Worm (Caenorhabditis elegans) whole organism, mixed stage, embryonic: ENCODE data around the gene nlp-28.

ENCODE experiments used
- blmp-1 ChIP-seq: fragments of 150-350 bp; optimal IDR thresholded peaks from 2 replicates; lab custom pipeline; 2014; ENCODE audit warnings: missing biosample characterization, missing genetic modification characterization
- ceh-83 ChIP-seq: fragments of 200-800 bp; sonication (Bioruptor generic); optimal IDR thresholded peaks from 2 replicates; lab custom pipeline; 2018; ENCODE audit warnings: mild to moderate bottlenecking, missing genetic modification characterization, missing compliant biosample characterization
- ces-1 ChIP-seq: fragments of 150-350 bp; optimal IDR thresholded peaks from 2 replicates; lab custom pipeline; 2014; ENCODE audit warnings: missing biosample characterization, missing genetic modification reagents, missing genetic modification characterization
- lin-13 ChIP-seq: fragments of 150-350 bp; optimal IDR thresholded peaks from 2 replicates; lab custom pipeline; 2014; ENCODE audit warnings: missing biosample characterization, missing genetic modification characterization
- lin-32 ChIP-seq: fragments of 200-800 bp; sonication (Bioruptor generic); optimal IDR thresholded peaks from 2 replicates; lab custom pipeline; 2018; ENCODE audit warnings: mild to moderate bottlenecking, missing genetic modification characterization, missing compliant biosample characterization
- nhr-237 ChIP-seq: fragments of 150-350 bp; optimal IDR thresholded peaks from 2 replicates; lab custom pipeline; 2014; ENCODE audit warnings: missing biosample characterization, missing genetic modification characterization
- nhr-28 ChIP-seq: fragments of 150-350 bp; optimal IDR thresholded peaks from 2 replicates; lab custom pipeline; 2014; ENCODE audit warnings: missing biosample characterization, missing genetic modification characterization
- pha-4 ChIP-seq: fragments of 150-350 bp; optimal IDR thresholded peaks from 2 replicates; lab custom pipeline; 2018; ENCODE audit warnings: missing biosample characterization, missing genetic modification reagents, missing genetic modification characterization
- sem-2 ChIP-seq: fragments of 200-800 bp; sonication (Bioruptor generic); optimal IDR thresholded peaks from 2 replicates; lab custom pipeline; 2018; ENCODE audit warnings: mild to moderate bottlenecking, missing genetic modification characterization, missing compliant biosample characterization
- snpc-4 ChIP-seq: fragments of 150-350 bp; optimal IDR thresholded peaks from 2 replicates; lab custom pipeline; 2014; ENCODE audit warnings: missing biosample characterization, missing genetic modification characterization
- ztf-11 ChIP-seq: fragments of 150-350 bp; optimal IDR thresholded peaks from 2 replicates; lab custom pipeline; 2014; ENCODE audit warnings: missing biosample characterization, missing genetic modification characterization

DNA sequence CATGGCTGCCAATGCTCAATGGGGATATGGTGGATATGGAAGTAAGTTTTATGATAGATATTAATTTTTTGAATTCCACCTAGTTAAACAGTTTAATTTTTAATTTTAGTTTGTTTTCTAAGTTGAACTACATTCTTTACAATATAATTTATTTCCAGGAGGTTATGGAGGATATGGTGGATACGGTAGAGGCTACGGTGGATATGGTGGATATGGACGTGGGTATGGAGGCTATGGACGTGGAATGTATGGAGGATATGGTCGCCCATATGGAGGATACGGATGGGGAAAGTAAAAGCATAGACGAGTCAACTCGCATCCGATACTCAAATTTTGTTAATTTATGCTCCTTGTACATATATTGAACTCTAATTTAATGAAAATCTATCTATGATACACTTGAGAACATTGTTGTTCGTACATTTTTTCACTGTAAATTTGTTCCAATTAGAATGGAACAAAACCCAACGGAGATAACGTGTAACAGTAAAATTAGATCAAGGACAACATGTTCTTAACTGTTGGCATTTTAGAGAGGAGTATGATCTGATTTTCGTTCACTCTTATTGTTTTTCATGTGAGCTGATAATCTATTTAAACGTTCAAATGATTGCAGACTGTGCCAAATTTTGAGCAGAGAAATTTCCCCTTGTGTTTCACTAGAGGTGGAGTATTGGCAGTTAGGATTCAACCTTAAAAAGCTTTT lies 7.3 kb upstream of the nlp-28 start:
- TF ChIP-seq blmp-1 (tag; lab: Kevin White, UChicago) (no peak), lin-32 (GFP tag; lab: Kevin White, UChicago) (no peak), snpc-4 (tag; lab: Kevin White, UChicago) (no peak), nhr-237 (no peak), lin-13 (no peak), ceh-83 (GFP tag; lab: Kevin White, UChicago) (no peak), sem-2 (no peak), pha-4 (tag; lab: Kevin White, UChicago) (no peak), nhr-28 (tag; lab: Kevin White, UChicago) (no peak), ces-1 (GFP tag; lab: Kevin White, UChicago) (no peak), ztf-11 (tag; lab: Kevin White, UChicago) (no peak)
